Fruit fly (Drosophila melanogaster): ENCODE results near the gene Mpi.
A peak's percentile ranks its signal among the peaks of the same experiment; 100 is the strongest.

Mpi gene

dm6 chr3R:9783240-9783917 is 24.0 kb downstream of the Mpi start (continued):
- TF ChIP-seq Ets65A (GFP tag) = no peak
- TF ChIP-seq Rx (GFP tag; IDR thresholded peaks at IDR 0.05) = no peak
- no peak for TF ChIP-seq emc (GFP tag; optimal IDR thresholded peaks at IDR 0.05)

dm6 chr3R:9784341-9785062 is 25.1 kb downstream of the Mpi start, which contains the start of the genes MtnA and CG8500:
Gene MtnA (minus strand): TSS chr3R:9784370.
Gene CG8500 (plus strand): TSS chr3R:9784653.
- TF ChIP-seq ewg (GFP tag; optimal IDR thresholded peaks at IDR 0.05) (peak; percentile 99), Hand (GFP tag; optimal IDR thresholded peaks at IDR 0.05) (peak; percentile 4), CG12155 (GFP tag; optimal IDR thresholded peaks at IDR 0.05) (peak; percentile 20), amos (GFP tag; IDR thresholded peaks at IDR 0.05; ENCODE audit: partially characterized antibody) (peak; percentile 44; the same call in 1 of the 2 replicates), CG12659 (GFP tag; optimal IDR thresholded peaks at IDR 0.05) (peak; percentile 20), Sin3A (optimal IDR thresholded peaks at IDR 0.05) (no peak), CG2120 (GFP tag; optimal IDR thresholded peaks at IDR 0.05) (no peak), CG10543 (GFP tag; optimal IDR thresholded peaks at IDR 0.05) (peak; percentile 37), Opbp (GFP tag; IDR thresholded peaks at IDR 0.05; ENCODE audit: partially characterized antibody) (0 out of 3 replicates have a peak, but pooled peaks have one; percentile 24), Ptx1 (GFP tag; IDR thresholded peaks at IDR 0.05) (0 out of 2 replicates have a peak, but pooled peaks have one; percentile 12), MTF-1 (GFP tag; optimal IDR thresholded peaks at IDR 0.05; ENCODE audit: borderline replicate concordance) (peak; percentile 100), CG34422 (GFP tag; IDR thresholded peaks at IDR 0.05) (peak; percentile 75; the same call in 2 of the 3 replicates), lov (optimal IDR thresholded peaks at IDR 0.05) (no peak), lov (GFP tag; IDR thresholded peaks at IDR 0.05) (0 out of 3 replicates have a peak, but pooled peaks have one; percentile 19), CG10431 (GFP tag; optimal IDR thresholded peaks at IDR 0.05) (no peak), Dip3 (GFP tag; optimal IDR thresholded peaks at IDR 0.05) (no peak), MBD-R2 (GFP tag; IDR thresholded peaks at IDR 0.05) (peak; percentile 55; the same call in 1 of the 2 replicates), crol (GFP tag; IDR thresholded peaks at IDR 0.05) (peak; percentile 93), HLH4C (GFP tag; IDR thresholded peaks at IDR 0.05; ENCODE audit: partially characterized antibody) (0 out of 3 replicates have a peak, but pooled peaks have one; percentile 24), CG10209 (GFP tag; optimal IDR thresholded peaks at IDR 0.05) (no peak), Dref (GFP tag; IDR thresholded peaks at IDR 0.05) (0 out of 2 replicates have a peak, but pooled peaks have one; percentile 28), MESR4 (GFP tag; optimal IDR thresholded peaks at IDR 0.05) (peak; percentile 23), CG13287 (GFP tag; IDR thresholded peaks at IDR 0.05; ENCODE audit: partially characterized antibody) (peak; percentile 51), usp (GFP tag; optimal IDR thresholded peaks at IDR 0.05) (no peak), Ets65A (GFP tag) (peak; percentile 77), Fer1 (GFP tag; optimal IDR thresholded peaks at IDR 0.05) (peak; percentile 55), CG15514 (GFP tag; optimal IDR thresholded peaks at IDR 0.05) (peak; percentile 96), knrl (GFP tag; IDR thresholded peaks at IDR 0.05; ENCODE audit: partially characterized antibody) (peak; percentile 19; the same call in 1 of the 3 replicates), Adf1 (GFP tag; IDR thresholded peaks at IDR 0.05) (peak; percentile 45; the same call in 1 of the 2 replicates), inv (GFP tag; IDR thresholded peaks at IDR 0.05; ENCODE audit: partially characterized antibody) (peak; percentile 28; the same call in 1 of the 2 replicates), caup (GFP tag; optimal IDR thresholded peaks at IDR 0.05; ENCODE audit: severe bottlenecking) (peak; percentile 13), Mrtf (GFP tag; IDR thresholded peaks at IDR 0.05) (no peak), Hmx (GFP tag; optimal IDR thresholded peaks at IDR 0.05) (no peak), lilli (GFP tag; optimal IDR thresholded peaks at IDR 0.05) (no peak), CG7928 (GFP tag; optimal IDR thresholded peaks at IDR 0.05) (no peak), pita (GFP tag; optimal IDR thresholded peaks at IDR 0.05) (peak; percentile 54), D19B (GFP tag; optimal IDR thresholded peaks at IDR 0.05) (no peak), unc-4 (GFP tag; IDR thresholded peaks at IDR 0.05; ENCODE audit: partially characterized antibody) (0 out of 2 replicates have a peak, but pooled peaks have one; percentile 28), CG8290 (GFP tag; optimal IDR thresholded peaks at IDR 0.05) (no peak), CG8290 (tag; optimal IDR thresholded peaks at IDR 0.05) (peak in 1 of 2 experiments; percentile 62), CG9727 (GFP tag; optimal IDR thresholded peaks at IDR 0.05) (no peak), sr (GFP tag; IDR thresholded peaks at IDR 0.05) (0 out of 3 replicates have a peak, but pooled peaks have one; percentile 7), ken (GFP tag; IDR thresholded peaks at IDR 0.05) (0 out of 3 replicates have a peak, but pooled peaks have one; percentile 31)

Measured in whole organism, embryonic.